Worm (Caenorhabditis elegans): Measurements from ENCODE around the gene nhr-148.

ce11 chrV:7374090-7374489, 32.1 kb downstream of the nhr-148 start, which contains the start of gene srx-56:
- TF ChIP-seq ceh-83 (GFP tag; optimal IDR thresholded peaks at IDR 0.05) (no peak), lin-13 (tag; optimal IDR thresholded peaks at IDR 0.05) (no peak), ztf-11 (tag; optimal IDR thresholded peaks at IDR 0.05) (no peak), nhr-28 (tag; optimal IDR thresholded peaks at IDR 0.05) (no peak)

Measured in whole organism, mixed stage, embryonic.